Worm (Caenorhabditis elegans): ENCODE results near the gene mthf-1.

DNA sequence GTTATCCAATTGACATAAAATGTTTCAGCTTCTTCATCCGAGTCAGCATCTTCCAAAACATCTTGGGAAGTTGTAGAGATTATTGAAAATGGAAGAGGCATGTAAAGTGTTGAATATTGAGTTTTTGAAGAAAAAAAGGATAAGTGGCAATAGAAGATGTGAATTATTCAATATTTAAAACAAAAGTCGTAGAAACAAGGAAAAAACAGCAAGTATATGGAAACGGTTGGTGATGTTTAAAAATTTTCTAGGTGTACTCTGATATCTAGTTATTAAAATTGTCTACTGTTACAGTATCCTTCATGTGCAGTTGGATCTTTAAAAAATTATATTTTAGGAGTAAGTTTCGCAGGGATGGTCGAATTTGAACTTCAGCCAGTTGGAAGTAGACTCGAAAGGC is 5.7 kb downstream of the mthf-1 start, which contains the start of gene C06A8.8:
- TF ChIP-seq flt-1 (GFP tag; IDR thresholded peaks at IDR 0.05) (no peak), ztf-23 (GFP tag; IDR thresholded peaks at IDR 0.05) (no peak), ztf-29 (GFP tag; IDR thresholded peaks at IDR 0.05) (no peak), cog-1 (tag; optimal IDR thresholded peaks at IDR 0.05) (no peak), ref-1 (GFP tag; conservative IDR thresholded peaks at IDR 0.05) (no peak), med-1 (GFP tag; optimal IDR thresholded peaks at IDR 0.05; ENCODE audit: insufficient read depth) (no peak)

All from whole organism, midembryonic.